Worm (Caenorhabditis elegans): ENCODE measurements around the gene F26G1.2.

F26G1.2 gene

ce11 chrII:4786181-4786580 is 23.3 kb downstream of the F26G1.2 start, which contains the start of gene msp-3:
msp-3 (minus strand) TSS chrII:4786281.
- TF ChIP-seq ama-1 (optimal IDR thresholded peaks at IDR 0.05) (no peak), elt-2 (tag; optimal IDR thresholded peaks at IDR 0.05) (no peak), ttx-3 (tag; optimal IDR thresholded peaks at IDR 0.05) (no peak), ceh-34 (tag; optimal IDR thresholded peaks at IDR 0.05) (no peak), fkh-6 (tag; optimal IDR thresholded peaks at IDR 0.05) (no peak), T23F11.4 (GFP tag; optimal IDR thresholded peaks at IDR 0.05) (no peak), ets-4 (tag; optimal IDR thresholded peaks at IDR 0.05) (no peak)

ce11 chrII:4789835-4790343 is 27.0 kb downstream of the F26G1.2 start, which contains the start of gene F26G1.15:
F26G1.15 (plus strand) TSS chrII:4790293.
- TF ChIP-seq ceh-30 (tag; optimal IDR thresholded peaks at IDR 0.05): no peak
- TF ChIP-seq ama-1 (optimal IDR thresholded peaks at IDR 0.05): no peak
- TF ChIP-seq ceh-22 (tag; optimal IDR thresholded peaks at IDR 0.05): no peak
- no peak for TF ChIP-seq pha-4 (tag; optimal IDR thresholded peaks at IDR 0.05)
- TF ChIP-seq ztf-16 (tag; optimal IDR thresholded peaks at IDR 0.05): no peak
- no peak for TF ChIP-seq nhr-11 (tag; optimal IDR thresholded peaks at IDR 0.05)
- TF ChIP-seq pag-3 (tag; optimal IDR thresholded peaks at IDR 0.05; ENCODE audit: borderline replicate concordance): no peak
- TF ChIP-seq pha-2 (tag; optimal IDR thresholded peaks at IDR 0.05): no peak
- TF ChIP-seq npax-4 (tag; optimal IDR thresholded peaks at IDR 0.05): no peak
- no peak for TF ChIP-seq C08G9.2 (tag; optimal IDR thresholded peaks at IDR 0.05)
- TF ChIP-seq zip-5 (tag; optimal IDR thresholded peaks at IDR 0.05): no peak
- no peak for TF ChIP-seq unc-55 (GFP tag; optimal IDR thresholded peaks at IDR 0.05)
- TF ChIP-seq ceh-18 (tag; optimal IDR thresholded peaks at IDR 0.05): no peak
- no peak for TF ChIP-seq elt-2 (tag; optimal IDR thresholded peaks at IDR 0.05)
- TF ChIP-seq pros-1 (tag; optimal IDR thresholded peaks at IDR 0.05): no peak
- no peak for TF ChIP-seq che-1 (tag; optimal IDR thresholded peaks at IDR 0.05)
- no peak for TF ChIP-seq eyg-1 (tag; optimal IDR thresholded peaks at IDR 0.05)
- no peak for TF ChIP-seq unc-86 (tag; optimal IDR thresholded peaks at IDR 0.05)
- TF ChIP-seq nfya-1 (tag; optimal IDR thresholded peaks at IDR 0.05): no peak

ce11 chrII:4790687-4791086 is 27.8 kb downstream of the F26G1.2 start:
- TF ChIP-seq madf-2 (tag; optimal IDR thresholded peaks at IDR 0.05) (no peak), eyg-1 (tag; optimal IDR thresholded peaks at IDR 0.05) (no peak), npax-4 (tag; optimal IDR thresholded peaks at IDR 0.05) (no peak), Y22D7AL.16 (tag; optimal IDR thresholded peaks at IDR 0.05) (no peak)

ce11 chrII:4791272-4791671 is 28.4 kb downstream of the F26G1.2 start, which contains the start of gene F26G1.1:
F26G1.1 (plus strand) TSS chrII:4791618.
- peak; percentile 50 for TF ChIP-seq lim-6 (tag; optimal IDR thresholded peaks at IDR 0.05)
- TF ChIP-seq gmeb-2 (tag; optimal IDR thresholded peaks at IDR 0.05): peak; percentile 24
- no peak for TF ChIP-seq nhr-232 (tag; optimal IDR thresholded peaks at IDR 0.05)
- TF ChIP-seq ceh-24 (tag; optimal IDR thresholded peaks at IDR 0.05): no peak
- TF ChIP-seq syd-9 (tag; optimal IDR thresholded peaks at IDR 0.05): no peak
- TF ChIP-seq npax-4 (tag; optimal IDR thresholded peaks at IDR 0.05): peak; percentile 17
- no peak for TF ChIP-seq sox-2 (GFP tag; IDR thresholded peaks at IDR 0.05)
- peak; percentile 43 for TF ChIP-seq ztf-16 (tag; optimal IDR thresholded peaks at IDR 0.05)
- peak; percentile 10 for TF ChIP-seq unc-42 (tag; optimal IDR thresholded peaks at IDR 0.05)
- TF ChIP-seq C38D4.7 (GFP tag; optimal IDR thresholded peaks at IDR 0.05): no peak
- TF ChIP-seq ceh-31 (tag; optimal IDR thresholded peaks at IDR 0.05): peak; percentile 90
- TF ChIP-seq odd-2 (tag; optimal IDR thresholded peaks at IDR 0.05): no peak
- TF ChIP-seq hlh-30 (tag; optimal IDR thresholded peaks at IDR 0.05; ENCODE audit: insufficient read depth): no peak
- TF ChIP-seq pqm-1 (tag; optimal IDR thresholded peaks at IDR 0.05): no peak
- no peak for TF ChIP-seq fkh-10 (GFP tag; optimal IDR thresholded peaks at IDR 0.05)
- no peak for TF ChIP-seq hlh-15 (tag; optimal IDR thresholded peaks at IDR 0.05)
- no peak for TF ChIP-seq nfya-1 (tag; optimal IDR thresholded peaks at IDR 0.05)
- peak; percentile 83 for TF ChIP-seq zip-5 (tag; optimal IDR thresholded peaks at IDR 0.05)
- TF ChIP-seq ceh-22 (tag; optimal IDR thresholded peaks at IDR 0.05): no peak
- TF ChIP-seq dve-1 (tag; optimal IDR thresholded peaks at IDR 0.05): no peak
- peak; percentile 93 for TF ChIP-seq tbx-7 (tag; optimal IDR thresholded peaks at IDR 0.05)
- TF ChIP-seq ceh-30 (tag; optimal IDR thresholded peaks at IDR 0.05): no peak
- no peak for TF ChIP-seq K02D7.2 (tag; optimal IDR thresholded peaks at IDR 0.05)
- peak; percentile 97 for TF ChIP-seq elt-2 (tag; optimal IDR thresholded peaks at IDR 0.05)
- peak; percentile 12 for TF ChIP-seq rnt-1 (tag; optimal IDR thresholded peaks at IDR 0.05)
- no peak for TF ChIP-seq ceh-9 (tag; optimal IDR thresholded peaks at IDR 0.05)
- no peak for TF ChIP-seq pha-4 (tag; optimal IDR thresholded peaks at IDR 0.05)
- TF ChIP-seq madf-2 (tag; optimal IDR thresholded peaks at IDR 0.05): no peak
- no peak for TF ChIP-seq pag-3 (tag; optimal IDR thresholded peaks at IDR 0.05; ENCODE audit: borderline replicate concordance)
- TF ChIP-seq mec-3 (tag; optimal IDR thresholded peaks at IDR 0.05; ENCODE audit: borderline replicate concordance): peak; percentile 65
- TF ChIP-seq F13H6.1 (tag; optimal IDR thresholded peaks at IDR 0.05): peak; percentile 63
- no peak for TF ChIP-seq pros-1 (tag; optimal IDR thresholded peaks at IDR 0.05)
